Worm (Caenorhabditis elegans) whole organism, late embryonic: ENCODE results near the gene Y71H2B.8.

Experiments
- ama-1 ChIP-seq: fragments of 150-350 bp; optimal IDR thresholded peaks from 2 replicates; lab custom pipeline; 2014
- elt-4 ChIP-seq: sonication (generic microtip); optimal IDR thresholded peaks from 2 replicates; lab custom pipeline; 2016; ENCODE audit warnings: missing genetic modification characterization, missing compliant biosample characterization
- hlh-6 ChIP-seq: sonication (generic microtip); optimal IDR thresholded peaks from 2 replicates; lab custom pipeline; 2016; ENCODE audit warnings: missing genotype, missing genetic modification characterization, missing compliant biosample characterization
- nfya-1 ChIP-seq: sonication (generic microtip); optimal IDR thresholded peaks from 2 replicates; lab custom pipeline; 2017; ENCODE audit warnings: missing genetic modification characterization, mild to moderate bottlenecking, missing compliant biosample characterization, antibody characterized with exemption, moderate library complexity
- nhr-11 ChIP-seq: fragments of 150-350 bp; optimal IDR thresholded peaks from 2 replicates; lab custom pipeline; 2014; ENCODE audit warnings: missing biosample characterization, missing genetic modification characterization
- sox-4 ChIP-seq: sonication (generic microtip); optimal IDR thresholded peaks from 2 replicates; lab custom pipeline; 2017; ENCODE audit warnings: mild to moderate bottlenecking, missing genetic modification characterization, inconsistent platforms, missing compliant biosample characterization
- tbx-2 ChIP-seq: sonication (generic microtip); optimal IDR thresholded peaks from 2 replicates; lab custom pipeline; 2016; ENCODE audit warnings: missing genetic modification characterization, missing compliant biosample characterization

ce11 chrIII:2571447-2571846, 7.6 kb upstream of the Y71H2B.8 start, which contains the start of gene Y54F10AR.2:
- TF ChIP-seq tbx-2, result no peak
- no peak for TF ChIP-seq hlh-6
- TF ChIP-seq nfya-1 (tag; lab: Kevin White, UChicago), result no peak
- no peak for TF ChIP-seq elt-4 (tag; lab: Kevin White, UChicago)
- TF ChIP-seq nhr-11 (tag; lab: Kevin White, UChicago), result no peak
- TF ChIP-seq sox-4 (tag; lab: Kevin White, UChicago), result no peak
- TF ChIP-seq ama-1, result no peak
